Worm (Caenorhabditis elegans) whole organism, L4 larva: ENCODE data around the gene srw-107.

Experiments
- aly-2 ChIP-seq: sonication (generic microtip); optimal IDR thresholded peaks from 2 replicates; lab custom pipeline; 2018; ENCODE audit warnings: missing biosample characterization, missing genetic modification characterization
- duxl-1 ChIP-seq: sonication (generic microtip); optimal IDR thresholded peaks from 2 replicates; lab custom pipeline; 2016; ENCODE audit warnings: mild to moderate bottlenecking, missing genetic modification characterization, moderate library complexity, missing compliant biosample characterization; ENCODE audit not compliant: poor library complexity
- mxl-2 ChIP-seq: fragments of 200-800 bp; sonication (Bioruptor generic); conservative IDR thresholded peaks from 2 replicates; pipeline ENCODE4 v1.3.6; 2022; ENCODE audit warnings: missing genetic modification reagents, missing genetic modification characterization, missing compliant biosample characterization
- nhr-77 ChIP-seq: fragments of 150-350 bp; optimal IDR thresholded peaks from 2 replicates; lab custom pipeline; 2014; ENCODE audit warnings: missing biosample characterization, missing genetic modification characterization
- zfp-2 ChIP-seq: sonication (generic microtip); optimal IDR thresholded peaks from 2 replicates; lab custom pipeline; 2016; ENCODE audit warnings: mild to moderate bottlenecking, missing genetic modification characterization, missing compliant biosample characterization

- no peak for TF ChIP-seq mxl-2
- TF ChIP-seq aly-2, result no peak
- no peak for TF ChIP-seq nhr-77 (tag; lab: Kevin White, UChicago)
- TF ChIP-seq duxl-1, result no peak
- TF ChIP-seq zfp-2, result no peak
Observed at ce11 chrV:479046-479445, 42.4 kb downstream of the srw-107 start.
